Worm (Caenorhabditis elegans) whole organism, L4 larva: ENCODE measurements around the gene bath-9.

Source experiments
- F26F4.8 ChIP-seq: fragments of 200-800 bp; sonication (Bioruptor generic); conservative IDR thresholded peaks from 2 replicates; pipeline ENCODE4 v1.3.6; 2022; ENCODE audit warnings: missing genetic modification characterization, missing compliant biosample characterization
- F44E2.7 ChIP-seq: fragments of 200-800 bp; sonication (Bioruptor generic); IDR thresholded peaks from 2 replicates; pipeline ENCODE4 v2.1.2; 2022; ENCODE audit warnings: missing genetic modification characterization, missing compliant biosample characterization
- F49E8.2 ChIP-seq: sonication (generic microtip); optimal IDR thresholded peaks from 2 replicates; lab custom pipeline; 2016; ENCODE audit warnings: missing compliant biosample characterization, mild to moderate bottlenecking, missing genetic modification characterization, borderline replicate concordance
- T20F7.1 ChIP-seq: fragments of 200-800 bp; sonication (Bioruptor generic); optimal IDR thresholded peaks from 2 replicates; lab custom pipeline; 2018; ENCODE audit warnings: mild to moderate bottlenecking, missing genetic modification characterization, missing compliant biosample characterization
- Y5F2A.4 ChIP-seq: fragments of 200-800 bp; sonication (Bioruptor generic); optimal IDR thresholded peaks from 2 replicates; lab custom pipeline; 2018; ENCODE audit warnings: mild to moderate bottlenecking, missing genetic modification characterization, missing compliant biosample characterization
- ZK337.2 ChIP-seq: fragments of 200-800 bp; sonication (Bioruptor generic); IDR thresholded peaks from 2 replicates; pipeline ENCODE4 v1.3.6; 2022; ENCODE audit warnings: missing genetic modification reagents, missing genetic modification characterization, missing compliant biosample characterization
- ces-1 ChIP-seq: fragments of 150-350 bp; sonication (generic microtip); optimal IDR thresholded peaks from 4 replicates; lab custom pipeline; 2014; ENCODE audit warnings: missing biosample characterization, missing genetic modification reagents, missing genetic modification characterization
- daf-12 ChIP-seq: fragments of 150-350 bp; optimal IDR thresholded peaks from 2 replicates; lab custom pipeline; 2014; ENCODE audit warnings: missing biosample characterization, missing genetic modification reagents, missing genetic modification characterization
- dmd-9 ChIP-seq: fragments of 200-800 bp; sonication (Bioruptor generic); IDR thresholded peaks from 2 replicates; pipeline ENCODE4 v1.3.6; 2022; ENCODE audit warnings: missing genetic modification reagents, missing genetic modification characterization, missing compliant biosample characterization
- dpl-1 ChIP-seq: fragments of 150-350 bp; optimal IDR thresholded peaks from 2 replicates; lab custom pipeline; 2014; ENCODE audit warnings: missing biosample characterization, missing genetic modification reagents, missing genetic modification characterization
- dve-1 ChIP-seq: sonication (generic microtip); optimal IDR thresholded peaks from 2 replicates; lab custom pipeline; 2017; ENCODE audit warnings: antibody characterized with exemption, mild to moderate bottlenecking, missing genetic modification characterization, missing compliant biosample characterization; ENCODE audit not compliant: insufficient read depth
- fkh-10 ChIP-seq: fragments of 150-350 bp; optimal IDR thresholded peaks from 2 replicates; lab custom pipeline; 2014; ENCODE audit warnings: missing biosample characterization, missing genetic modification reagents, missing genetic modification characterization
- gei-8 ChIP-seq: fragments of 200-800 bp; sonication (Bioruptor generic); optimal IDR thresholded peaks from 2 replicates; lab custom pipeline; 2018; ENCODE audit warnings: mild to moderate bottlenecking, missing genetic modification characterization, missing compliant biosample characterization
- lin-15B ChIP-seq: fragments of 150-350 bp; sonication (generic microtip); optimal IDR thresholded peaks from 3 replicates; lab custom pipeline; 2014; ENCODE audit warnings: missing biosample characterization, missing genetic modification characterization
- lsy-2 ChIP-seq, 2 experiments: fragments of 150-350 bp in 1 of 2; sonication (generic microtip) in 1 of 2; optimal IDR thresholded peaks; 2 replicates each; lab custom pipeline; 2014 to 2017; ENCODE audit warnings: missing biosample characterization in 2 of 2, missing genetic modification characterization in 2 of 2
- madf-5 ChIP-seq, 2 experiments: fragments of 200-800 bp; sonication (Bioruptor generic); IDR thresholded peaks; 2 replicates each; pipeline ENCODE4 v1.3.6; 2022; ENCODE audit warnings: missing compliant biosample characterization in 2 of 2, missing genetic modification characterization in 2 of 2
- mdt-29 ChIP-seq: fragments of 200-800 bp; sonication (Bioruptor generic); IDR thresholded peaks from 2 replicates; pipeline ENCODE4 v1.3.6; 2022; ENCODE audit warnings: missing genetic modification reagents, missing genetic modification characterization, missing compliant biosample characterization
- mxl-2 ChIP-seq: fragments of 200-800 bp; sonication (Bioruptor generic); conservative IDR thresholded peaks from 2 replicates; pipeline ENCODE4 v1.3.6; 2022; ENCODE audit warnings: missing genetic modification reagents, missing genetic modification characterization, missing compliant biosample characterization
- nhr-10 ChIP-seq: fragments of 150-350 bp; optimal IDR thresholded peaks from 2 replicates; lab custom pipeline; 2014; ENCODE audit warnings: missing biosample characterization, missing genetic modification characterization
- nhr-102 ChIP-seq: sonication (generic microtip); optimal IDR thresholded peaks from 2 replicates; lab custom pipeline; 2016; ENCODE audit warnings: mild to moderate bottlenecking, missing genetic modification characterization, moderate library complexity, missing compliant biosample characterization
- nhr-237 ChIP-seq: sonication (generic microtip); optimal IDR thresholded peaks from 2 replicates; lab custom pipeline; 2017; ENCODE audit warnings: missing biosample characterization, missing genetic modification characterization
- nhr-41 ChIP-seq: fragments of 200-800 bp; sonication (Bioruptor generic); IDR thresholded peaks from 2 replicates; pipeline ENCODE4 v1.3.6; 2022; ENCODE audit warnings: missing genetic modification reagents, missing genetic modification characterization, missing compliant biosample characterization
- nhr-42 ChIP-seq: fragments of 200-800 bp; sonication (Bioruptor generic); IDR thresholded peaks from 2 replicates; pipeline ENCODE4 v1.3.6; 2022; ENCODE audit warnings: missing genetic modification characterization, missing compliant biosample characterization
- nhr-77 ChIP-seq: fragments of 150-350 bp; optimal IDR thresholded peaks from 2 replicates; lab custom pipeline; 2014; ENCODE audit warnings: missing biosample characterization, missing genetic modification characterization
- pha-4 ChIP-seq, 2 experiments: fragments of 150-350 bp in 1 of 2; fragments of 200-800 bp in 1 of 2; sonication (Bioruptor generic) in 1 of 2; IDR thresholded peaks in 1 of 2; optimal IDR thresholded peaks in 1 of 2; 2 replicates each; pipeline versions ENCODE4 v1.3.6 to Lab custom; 2014 to 2022; ENCODE audit warnings: missing genetic modification characterization in 2 of 2, missing genetic modification reagents in 2 of 2, missing biosample characterization in 1 of 2, missing compliant biosample characterization in 1 of 2
- rbr-2 ChIP-seq: sonication (generic microtip); optimal IDR thresholded peaks from 2 replicates; lab custom pipeline; 2016; ENCODE audit warnings: missing genotype, missing genetic modification characterization, missing compliant biosample characterization
- snpc-4 ChIP-seq: fragments of 150-350 bp; optimal IDR thresholded peaks from 2 replicates; lab custom pipeline; 2014; ENCODE audit warnings: missing biosample characterization, missing genetic modification characterization
- spr-1 ChIP-seq: sonication (generic microtip); optimal IDR thresholded peaks from 2 replicates; lab custom pipeline; 2016; ENCODE audit warnings: mild to moderate bottlenecking, missing genetic modification characterization, missing compliant biosample characterization
- unc-130 ChIP-seq: sonication (generic microtip); optimal IDR thresholded peaks from 2 replicates; lab custom pipeline; 2016; ENCODE audit warnings: missing genetic modification reagents, missing genetic modification characterization, missing compliant biosample characterization
- unc-62 ChIP-seq, 3 experiments: fragments of 150-350 bp in 1 of 3; sonication (generic microtip); optimal IDR thresholded peaks in 2 of 3; peaks in 1 of 3; 1 replicate in 1 of 3; 2 replicates in 2 of 3; lab custom pipeline; 2014 to 2017; ENCODE audit warnings: missing biosample characterization in 3 of 3, missing genetic modification characterization in 3 of 3, missing genetic modification reagents in 3 of 3, missing genotype in 1 of 3
- zag-1 ChIP-seq: fragments of 150-350 bp; optimal IDR thresholded peaks from 2 replicates; lab custom pipeline; 2014; ENCODE audit warnings: missing biosample characterization, missing genetic modification characterization
- ztf-11 ChIP-seq: fragments of 150-350 bp; optimal IDR thresholded peaks from 2 replicates; lab custom pipeline; 2014; ENCODE audit warnings: missing biosample characterization, missing genetic modification characterization

The bath-9 gene

ce11 chrII:3402854-3403253 is 26.0 kb downstream of the bath-9 start, which contains the start of gene nep-10:
TSS of gene nep-10 (minus strand) at chrII:3402954.
- no peak for TF ChIP-seq F26F4.8 (GFP tag; lab: Robert Waterston, UW)
- no peak for TF ChIP-seq nhr-41 (GFP tag; lab: Robert Waterston, UW)
- no peak for TF ChIP-seq lin-15B (tag; lab: Kevin White, UChicago)
- TF ChIP-seq nhr-77 (tag; lab: Kevin White, UChicago) = no peak
- TF ChIP-seq pha-4 (GFP tag; IDR thresholded peaks at IDR 0.05; lab: Robert Waterston, UW) = no peak
- TF ChIP-seq pha-4 (tag; optimal IDR thresholded peaks at IDR 0.05; lab: Kevin White, UChicago) = no peak
- no peak for TF ChIP-seq mxl-2

- TF ChIP-seq nhr-102 (tag; lab: Kevin White, UChicago) (no peak), zag-1 (tag; lab: Kevin White, UChicago) (no peak), ZK337.2 (GFP tag; lab: Robert Waterston, UW) (no peak), gei-8 (no peak), madf-5 (GFP tag; IDR thresholded peaks at IDR 0.05; lab: Robert Waterston, UW) (no peak)
These were observed 26.6 kb downstream of the bath-9 start, which contains the start of gene nep-8 for ce11 chrII:3403535-3403934. TSS of gene nep-8 (plus strand) at chrII:3403835.

- TF ChIP-seq T20F7.1 (GFP tag; lab: Kevin White, UChicago) (no peak), ztf-11 (tag; lab: Kevin White, UChicago) (no peak), dmd-9 (GFP tag; lab: Robert Waterston, UW) (no peak), daf-12 (tag; lab: Kevin White, UChicago) (no peak), zag-1 (tag; lab: Kevin White, UChicago) (no peak), ces-1 (GFP tag; lab: Kevin White, UChicago) (no peak), unc-62 (GFP tag; optimal IDR thresholded peaks at IDR 0.05 in 1 of 2; lab: Kevin White, UChicago) (no peak), unc-62 (tag; optimal IDR thresholded peaks at IDR 0.05; lab: Kevin White, UChicago) (no peak), nhr-237 (tag; lab: Kevin White, UChicago) (no peak), fkh-10 (GFP tag; lab: Kevin White, UChicago) (no peak), Y5F2A.4 (GFP tag; lab: Kevin White, UChicago) (no peak), nhr-42 (GFP tag; lab: Robert Waterston, UW) (no peak), gei-8 (no peak), unc-130 (GFP tag; lab: Kevin White, UChicago) (no peak), nhr-10 (tag; lab: Kevin White, UChicago) (no peak), rbr-2 (tag; lab: Kevin White, UChicago) (no peak), ZK337.2 (GFP tag; lab: Robert Waterston, UW) (no peak), snpc-4 (tag; lab: Kevin White, UChicago) (no peak)
These were observed 37.6 kb downstream of the bath-9 start, which contains the start of the genes F18A12.7 and F18A12.2 for ce11 chrII:3414383-3414910. TSS of gene F18A12.7 (minus strand) at chrII:3414483. TSS of gene F18A12.2 (plus strand) at chrII:3414860.

- TF ChIP-seq spr-1 (tag; lab: Kevin White, UChicago) (no peak), F49E8.2 (no peak), dve-1 (tag; lab: Kevin White, UChicago) (no peak), lsy-2 (tag; optimal IDR thresholded peaks at IDR 0.05; lab: Kevin White, UChicago) (no peak), F44E2.7 (GFP tag; lab: Robert Waterston, UW) (no peak), mdt-29 (GFP tag; lab: Robert Waterston, UW) (no peak), dpl-1 (GFP tag; lab: Kevin White, UChicago) (no peak)
- TF ChIP-seq, all 104 proteins: peak for 0
These were observed 39.6 kb downstream of the bath-9 start, which contains the start of gene nep-6 for ce11 chrII:3416528-3416927. TSS of gene nep-6 (plus strand) at chrII:3416828.
